Worm (Caenorhabditis elegans): Measurements from ENCODE around the gene cdk-4.

The cdk-4 gene

DNA sequence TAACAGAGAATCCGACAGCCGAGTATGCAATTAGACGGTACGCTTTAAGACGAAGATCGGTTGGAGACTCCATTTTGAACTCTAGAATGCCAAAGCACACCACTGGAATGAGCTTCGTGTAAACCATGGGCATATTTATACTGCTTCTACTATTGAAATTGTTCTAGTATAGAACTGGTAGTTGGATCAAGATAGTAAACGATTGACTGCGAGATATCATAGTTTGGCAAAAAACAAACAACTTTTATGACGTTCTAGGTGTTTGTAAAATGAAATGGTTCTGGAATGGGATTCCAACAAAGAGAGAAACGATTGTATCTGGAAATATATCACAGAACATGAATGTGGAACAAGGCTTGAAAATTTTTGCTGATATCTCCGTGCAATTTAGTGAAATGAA lies 7.7 kb downstream of the cdk-4 start, which contains the start of gene col-185:
Gene col-185 (minus strand): TSS at position 101 of the 400 bp plus-strand sequence.
- TF ChIP-seq hmg-4 (GFP tag; optimal IDR thresholded peaks at IDR 0.05) (no peak), sea-1 (GFP tag; conservative IDR thresholded peaks at IDR 0.05) (no peak), ceh-13 (GFP tag; optimal IDR thresholded peaks at IDR 0.05) (no peak), aly-1 (tag; optimal IDR thresholded peaks at IDR 0.05) (no peak), hmbx-1 (tag; optimal IDR thresholded peaks at IDR 0.05) (no peak), ets-7 (tag; optimal IDR thresholded peaks at IDR 0.05) (no peak), B0310.2 (tag; optimal IDR thresholded peaks at IDR 0.05) (no peak), F13C5.2 (tag; optimal IDR thresholded peaks at IDR 0.05) (no peak), tra-4 (tag; optimal IDR thresholded peaks at IDR 0.05) (no peak), ceh-36 (tag; optimal IDR thresholded peaks at IDR 0.05) (no peak), scrt-1 (GFP tag; IDR thresholded peaks at IDR 0.05) (no peak)

DNA sequence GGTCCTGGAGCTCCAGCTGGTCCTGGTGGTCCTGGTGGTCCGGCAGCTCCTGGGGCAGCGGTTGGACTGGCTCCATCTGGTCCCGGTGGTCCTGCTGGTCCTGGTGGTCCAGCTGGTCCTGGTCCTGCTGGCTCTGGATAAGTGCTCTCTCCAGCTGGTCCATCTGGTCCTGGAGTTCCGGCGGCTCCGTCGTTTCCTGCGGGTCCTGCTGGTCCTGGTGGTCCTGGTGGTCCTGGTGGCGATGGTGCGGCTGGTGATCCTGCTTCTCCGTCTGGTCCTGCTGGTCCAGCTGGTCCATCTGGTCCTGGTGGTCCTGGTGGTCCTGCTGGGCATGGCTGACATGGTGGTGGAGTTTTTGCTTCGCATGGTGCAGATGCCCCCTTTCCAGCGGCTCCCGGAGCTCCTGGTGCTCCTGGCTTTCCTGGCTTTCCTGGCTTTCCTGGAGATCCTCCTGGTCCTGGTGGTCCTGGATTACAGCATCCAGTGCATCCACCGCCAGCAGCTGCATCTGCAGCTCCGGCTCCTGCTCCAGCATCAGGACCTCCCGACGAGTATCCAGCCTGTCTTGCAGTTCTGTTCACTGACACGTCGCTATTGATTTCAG lies 8.4 kb downstream of the cdk-4 start:
- TF ChIP-seq hmbx-1 (tag; optimal IDR thresholded peaks at IDR 0.05) (no peak), tbx-11 (GFP tag; IDR thresholded peaks at IDR 0.05) (no peak), scrt-1 (GFP tag; IDR thresholded peaks at IDR 0.05) (no peak), tra-4 (tag; optimal IDR thresholded peaks at IDR 0.05) (no peak), B0310.2 (tag; optimal IDR thresholded peaks at IDR 0.05) (no peak), tbx-37 (GFP tag; conservative IDR thresholded peaks at IDR 0.05) (no peak), aly-1 (tag; optimal IDR thresholded peaks at IDR 0.05) (no peak), hmg-4 (GFP tag; optimal IDR thresholded peaks at IDR 0.05) (no peak), ets-7 (tag; optimal IDR thresholded peaks at IDR 0.05) (no peak), sea-1 (GFP tag; conservative IDR thresholded peaks at IDR 0.05) (no peak)

DNA sequence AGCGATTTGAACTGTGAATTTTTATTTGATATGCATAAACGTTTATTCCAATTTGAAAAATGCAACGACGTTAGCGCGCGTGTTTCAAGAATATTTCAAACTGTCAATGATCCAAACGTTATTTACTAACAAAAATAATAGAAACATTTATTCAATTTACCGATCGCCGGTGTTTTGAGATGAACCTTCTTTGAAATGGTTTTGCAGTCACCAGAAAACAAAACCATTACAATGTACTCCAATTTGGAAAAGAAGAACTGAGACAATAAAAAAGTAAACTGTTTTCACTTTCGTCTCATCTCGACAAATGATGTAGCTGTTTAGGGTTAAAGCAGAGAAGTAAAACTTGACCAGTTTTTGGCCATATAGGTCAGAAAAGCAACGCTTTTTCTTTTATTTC lies 11.5 kb downstream of the cdk-4 start, which contains the start of gene H06A10.1:
Gene H06A10.1 (plus strand): TSS at position 301 of the 400 bp plus-strand sequence.
- TF ChIP-seq scrt-1 (GFP tag; IDR thresholded peaks at IDR 0.05): no peak
- no peak for TF ChIP-seq tbx-11 (GFP tag; IDR thresholded peaks at IDR 0.05)
- TF ChIP-seq hnd-1 (tag; optimal IDR thresholded peaks at IDR 0.05): no peak

DNA sequence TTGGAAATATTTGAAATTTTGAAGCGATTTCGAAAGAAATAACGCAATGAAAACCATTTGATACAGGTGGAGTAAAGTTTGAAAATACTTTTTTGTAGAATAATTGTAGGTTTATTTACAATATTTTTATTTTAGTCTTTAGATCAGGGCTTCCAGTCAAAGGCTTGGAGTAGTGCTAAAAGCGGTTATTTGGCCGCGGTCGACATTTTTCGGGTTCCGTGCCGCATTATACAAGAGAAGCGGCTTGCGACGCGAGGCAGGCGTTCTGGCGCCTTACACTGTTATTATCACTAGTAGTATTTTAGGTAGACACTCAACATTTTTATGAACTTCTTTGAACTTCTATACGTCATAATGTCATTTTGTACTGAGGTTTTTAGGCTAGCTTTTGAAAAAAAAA lies 12.2 kb downstream of the cdk-4 start:
- no peak for TF ChIP-seq hmbx-1 (tag; optimal IDR thresholded peaks at IDR 0.05)
- TF ChIP-seq B0310.2 (tag; optimal IDR thresholded peaks at IDR 0.05): no peak
- TF ChIP-seq scrt-1 (GFP tag; IDR thresholded peaks at IDR 0.05): no peak
- no peak for TF ChIP-seq flt-1 (GFP tag; IDR thresholded peaks at IDR 0.05)
- no peak for TF ChIP-seq hnd-1 (tag; optimal IDR thresholded peaks at IDR 0.05)
- no peak for TF ChIP-seq aly-1 (tag; optimal IDR thresholded peaks at IDR 0.05)
- no peak for TF ChIP-seq ets-7 (tag; optimal IDR thresholded peaks at IDR 0.05)

DNA sequence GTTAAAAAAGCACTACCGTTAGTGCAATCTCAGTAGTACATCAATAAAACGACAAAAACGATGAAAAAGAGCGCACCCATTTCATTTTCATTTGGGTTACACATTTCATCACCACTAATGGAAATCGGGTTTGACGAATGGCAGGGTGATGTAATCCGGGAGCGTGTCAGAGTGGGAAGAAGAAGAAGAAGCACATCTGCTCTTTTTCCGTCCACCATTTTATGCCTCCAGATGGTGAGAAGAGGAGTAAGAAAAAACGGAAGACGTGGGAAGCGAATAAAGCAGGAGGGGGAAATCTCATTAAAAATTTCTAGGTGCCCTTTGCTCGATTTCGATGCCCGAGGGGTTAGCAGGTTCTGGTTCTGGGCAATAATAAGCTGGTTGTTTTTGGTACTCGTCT lies 12.7 kb downstream of the cdk-4 start:
- no peak for TF ChIP-seq hmg-4 (GFP tag; optimal IDR thresholded peaks at IDR 0.05)
- no peak for TF ChIP-seq hnd-1 (tag; optimal IDR thresholded peaks at IDR 0.05)
- no peak for TF ChIP-seq scrt-1 (GFP tag; IDR thresholded peaks at IDR 0.05)
- TF ChIP-seq ets-7 (tag; optimal IDR thresholded peaks at IDR 0.05): no peak
- TF ChIP-seq tbx-11 (GFP tag; IDR thresholded peaks at IDR 0.05): no peak
- TF ChIP-seq flt-1 (GFP tag; IDR thresholded peaks at IDR 0.05): no peak
- no peak for TF ChIP-seq ceh-13 (GFP tag; optimal IDR thresholded peaks at IDR 0.05)
- no peak for TF ChIP-seq B0310.2 (tag; optimal IDR thresholded peaks at IDR 0.05)
- no peak for TF ChIP-seq tra-4 (tag; optimal IDR thresholded peaks at IDR 0.05)
- TF ChIP-seq aly-1 (tag; optimal IDR thresholded peaks at IDR 0.05): no peak

DNA sequence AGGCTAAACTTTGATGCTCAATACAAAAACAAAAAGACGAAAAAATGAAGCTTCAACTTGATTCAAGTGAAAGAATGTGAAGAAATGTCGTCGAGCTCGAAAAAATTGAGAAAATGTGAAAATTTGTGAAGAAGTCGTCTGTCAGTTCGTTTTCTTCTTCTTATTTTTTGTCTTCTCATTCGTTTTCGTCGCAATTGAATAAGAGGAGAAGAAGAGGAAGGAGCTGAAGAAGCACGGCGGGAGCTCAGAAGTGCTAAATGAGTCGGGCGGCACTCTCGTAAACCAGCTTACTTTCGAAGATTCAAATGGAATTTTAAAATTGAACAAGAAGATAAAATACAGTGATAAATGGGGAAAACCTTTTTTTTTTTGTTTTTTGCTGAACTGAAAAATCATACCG lies 13.5 kb downstream of the cdk-4 start:
- TF ChIP-seq ceh-13 (GFP tag; optimal IDR thresholded peaks at IDR 0.05): no peak
- TF ChIP-seq ama-1 (optimal IDR thresholded peaks at IDR 0.05): no peak
- TF ChIP-seq tbx-11 (GFP tag; IDR thresholded peaks at IDR 0.05): no peak
- TF ChIP-seq pes-1 (GFP tag; IDR thresholded peaks at IDR 0.05): no peak
- no peak for TF ChIP-seq aly-1 (tag; optimal IDR thresholded peaks at IDR 0.05)
- TF ChIP-seq scrt-1 (GFP tag; IDR thresholded peaks at IDR 0.05): no peak
- TF ChIP-seq tra-4 (tag; optimal IDR thresholded peaks at IDR 0.05): no peak
- no peak for TF ChIP-seq F13C5.2 (tag; optimal IDR thresholded peaks at IDR 0.05)
- no peak for TF ChIP-seq tbx-37 (GFP tag; conservative IDR thresholded peaks at IDR 0.05)
- TF ChIP-seq flt-1 (GFP tag; IDR thresholded peaks at IDR 0.05): no peak
- TF ChIP-seq sea-1 (GFP tag; conservative IDR thresholded peaks at IDR 0.05): no peak
- no peak for TF ChIP-seq hnd-1 (tag; optimal IDR thresholded peaks at IDR 0.05)
- TF ChIP-seq B0310.2 (tag; optimal IDR thresholded peaks at IDR 0.05): no peak
- TF ChIP-seq ets-7 (tag; optimal IDR thresholded peaks at IDR 0.05): no peak
- no peak for TF ChIP-seq hmg-4 (GFP tag; optimal IDR thresholded peaks at IDR 0.05)

DNA sequence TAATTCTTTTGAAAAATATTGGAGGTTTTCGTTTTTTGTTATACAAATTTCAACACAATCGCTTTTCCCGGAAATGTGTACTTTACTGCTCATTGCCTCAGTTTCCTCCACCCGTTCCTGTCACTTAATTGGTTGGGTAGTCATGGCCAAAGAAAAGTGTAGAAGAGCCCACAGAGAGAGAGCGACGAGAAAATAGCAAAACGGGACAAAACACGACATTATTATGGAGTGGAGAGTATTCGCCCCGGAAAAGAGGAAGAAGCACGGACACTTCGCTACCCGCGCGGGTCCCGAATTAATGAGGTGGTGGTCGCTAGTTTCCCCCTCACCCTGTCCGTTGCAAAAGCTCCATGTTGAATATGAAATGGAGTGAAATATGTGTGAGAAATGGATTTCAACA lies 14.9 kb downstream of the cdk-4 start:
- TF ChIP-seq hmg-4 (GFP tag; optimal IDR thresholded peaks at IDR 0.05): peak; percentile 25
- TF ChIP-seq ceh-36 (tag; optimal IDR thresholded peaks at IDR 0.05): no peak
- no peak for TF ChIP-seq ceh-13 (GFP tag; optimal IDR thresholded peaks at IDR 0.05)

DNA sequence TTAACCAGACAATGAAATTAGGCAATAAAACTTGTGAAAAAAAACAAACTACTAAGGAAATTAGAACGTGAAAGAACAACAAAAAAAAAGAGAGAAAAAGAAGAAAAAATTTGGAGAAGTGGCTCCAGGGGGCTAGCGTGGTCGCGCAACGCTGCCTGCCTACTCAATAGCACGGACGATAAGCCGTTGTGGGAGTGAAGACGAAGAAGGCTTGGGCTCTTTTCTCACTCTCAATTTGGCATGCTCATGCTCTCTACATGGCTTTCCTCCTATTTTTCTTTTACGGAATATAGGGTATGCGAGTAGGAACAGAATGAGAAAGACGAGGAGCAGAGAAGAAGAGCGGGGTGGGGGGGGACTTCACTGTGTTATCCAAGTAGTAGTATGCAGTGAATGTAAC lies 16.4 kb downstream of the cdk-4 start:
- TF ChIP-seq pes-1 (GFP tag; IDR thresholded peaks at IDR 0.05): no peak
- TF ChIP-seq hmg-4 (GFP tag; optimal IDR thresholded peaks at IDR 0.05): peak; percentile 34
- no peak for TF ChIP-seq ceh-36 (tag; optimal IDR thresholded peaks at IDR 0.05)
- TF ChIP-seq scrt-1 (GFP tag; IDR thresholded peaks at IDR 0.05): no peak
- TF ChIP-seq aly-1 (tag; optimal IDR thresholded peaks at IDR 0.05): no peak
- TF ChIP-seq F13C5.2 (tag; optimal IDR thresholded peaks at IDR 0.05): peak; percentile 39
- TF ChIP-seq ets-7 (tag; optimal IDR thresholded peaks at IDR 0.05): no peak
- TF ChIP-seq flt-1 (GFP tag; IDR thresholded peaks at IDR 0.05): no peak
- no peak for TF ChIP-seq ama-1 (optimal IDR thresholded peaks at IDR 0.05)
- TF ChIP-seq hnd-1 (tag; optimal IDR thresholded peaks at IDR 0.05): no peak
- TF ChIP-seq sea-1 (GFP tag; conservative IDR thresholded peaks at IDR 0.05): no peak
- no peak for TF ChIP-seq ceh-13 (GFP tag; optimal IDR thresholded peaks at IDR 0.05)
- TF ChIP-seq B0310.2 (tag; optimal IDR thresholded peaks at IDR 0.05): no peak
